Worm (Caenorhabditis elegans) whole organism, midembryonic: Measurements from ENCODE around the gene Y54G9A.7.

Source experiments
- cog-1 ChIP-seq: sonication (generic microtip); optimal IDR thresholded peaks from 2 replicates; lab custom pipeline; 2016; ENCODE audit warnings: missing genetic modification characterization, missing compliant biosample characterization
- flt-1 ChIP-seq: fragments of 200-800 bp; sonication (Bioruptor generic); IDR thresholded peaks from 2 replicates; pipeline ENCODE4 v1.3.6; 2022; ENCODE audit warnings: missing genetic modification characterization, missing compliant biosample characterization
- klf-2 ChIP-seq: fragments of 200-800 bp; sonication (Bioruptor generic); conservative IDR thresholded peaks from 2 replicates; pipeline ENCODE4 v1.3.6; 2022; ENCODE audit warnings: missing genetic modification reagents, missing genetic modification characterization, missing compliant biosample characterization
- med-1 ChIP-seq: sonication (generic microtip); optimal IDR thresholded peaks from 2 replicates; lab custom pipeline; 2017; ENCODE audit warnings: missing genetic modification characterization, mild to moderate bottlenecking, missing compliant biosample characterization, antibody characterized with exemption, missing genetic modification reagents; ENCODE audit not compliant: insufficient read depth
- ref-1 ChIP-seq: fragments of 200-800 bp; sonication (Bioruptor generic); conservative IDR thresholded peaks from 2 replicates; pipeline ENCODE4 v1.3.6; 2022; ENCODE audit warnings: missing genetic modification reagents, missing genetic modification characterization, missing compliant biosample characterization
- tab-1 ChIP-seq: fragments of 200-800 bp; sonication (Bioruptor generic); IDR thresholded peaks from 2 replicates; pipeline ENCODE4 v1.3.6; 2022; ENCODE audit warnings: missing genetic modification characterization, missing compliant biosample characterization
- ztf-29 ChIP-seq: fragments of 200-800 bp; sonication (Bioruptor generic); IDR thresholded peaks from 2 replicates; pipeline ENCODE4 v1.3.6; 2022; ENCODE audit warnings: missing genetic modification reagents, missing genetic modification characterization, missing compliant biosample characterization

DNA sequence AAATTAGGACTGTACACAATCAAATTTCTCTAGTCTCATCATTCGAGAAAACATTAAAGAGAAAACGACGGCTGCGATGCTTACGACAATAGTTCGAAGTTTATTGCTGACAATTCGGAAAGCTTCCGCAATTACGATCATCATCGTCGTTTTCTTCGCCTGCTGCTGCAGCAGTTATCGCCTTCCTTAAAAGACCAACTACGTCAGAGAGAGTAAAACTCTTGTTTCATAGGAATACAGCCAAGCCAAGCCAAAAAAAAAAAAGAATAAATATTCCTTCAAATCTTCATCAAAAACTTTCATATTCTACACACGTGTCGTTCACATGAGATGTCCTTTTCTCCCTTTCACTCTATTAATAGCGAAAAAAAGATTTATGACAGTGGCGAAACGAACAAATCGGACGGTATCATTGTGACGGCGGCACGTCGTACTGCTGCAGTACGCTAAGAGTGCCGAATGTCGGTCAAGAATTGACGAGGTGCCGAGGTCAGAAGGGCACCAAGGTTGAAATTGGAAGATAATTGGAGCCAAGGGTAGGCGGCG is 45.8 kb downstream of the Y54G9A.7 start:
- TF ChIP-seq tab-1 (no peak), med-1 (GFP tag; lab: Kevin White, UChicago) (no peak), flt-1 (GFP tag; lab: Robert Waterston, UW) (no peak), cog-1 (no peak), klf-2 (GFP tag; lab: Robert Waterston, UW) (no peak), ztf-29 (GFP tag; lab: Robert Waterston, UW) (no peak), ref-1 (GFP tag; lab: Robert Waterston, UW) (no peak)
